Worm (Caenorhabditis elegans) whole organism, L2 larva: ENCODE results near the gene srx-48.

Experiments
- F13H6.1 ChIP-seq: sonication (generic microtip); optimal IDR thresholded peaks from 2 replicates; lab custom pipeline; 2016; ENCODE audit warnings: missing genetic modification characterization, missing compliant biosample characterization
- ZK546.5 ChIP-seq: sonication (generic microtip); optimal IDR thresholded peaks from 2 replicates; lab custom pipeline; 2017; ENCODE audit warnings: missing biosample characterization, missing genetic modification characterization
- lin-11 ChIP-seq: fragments of 150-350 bp; sonication (generic microtip); optimal IDR thresholded peaks from 2 replicates; lab custom pipeline; 2014; ENCODE audit warnings: missing biosample characterization, missing genetic modification characterization, inconsistent platforms, mixed read lengths
- lin-39 ChIP-seq: fragments of 150-350 bp; optimal IDR thresholded peaks from 2 replicates; lab custom pipeline; 2014; ENCODE audit warnings: missing biosample characterization, missing genetic modification reagents, missing genetic modification characterization
- mab-5 ChIP-seq: fragments of 150-350 bp; optimal IDR thresholded peaks from 2 replicates; lab custom pipeline; 2014; ENCODE audit warnings: missing biosample characterization, missing genetic modification characterization
- mdl-1 ChIP-seq, 2 experiments: fragments of 150-350 bp in 1 of 2; sonication (generic microtip) in 1 of 2; optimal IDR thresholded peaks; 2 replicates each; lab custom pipeline; 2017; ENCODE audit warnings: missing biosample characterization in 2 of 2, missing genetic modification characterization in 2 of 2
- nhr-12 ChIP-seq: fragments of 150-350 bp; optimal IDR thresholded peaks from 2 replicates; lab custom pipeline; 2014; ENCODE audit warnings: missing biosample characterization, missing genetic modification characterization
- nhr-77 ChIP-seq: fragments of 150-350 bp; optimal IDR thresholded peaks from 2 replicates; lab custom pipeline; 2014; ENCODE audit warnings: missing biosample characterization, missing genetic modification characterization
- unc-55 ChIP-seq: fragments of 150-350 bp; sonication (generic microtip); optimal IDR thresholded peaks from 3 replicates; lab custom pipeline; 2014; ENCODE audit warnings: missing biosample characterization, missing genetic modification reagents, missing genetic modification characterization

DNA sequence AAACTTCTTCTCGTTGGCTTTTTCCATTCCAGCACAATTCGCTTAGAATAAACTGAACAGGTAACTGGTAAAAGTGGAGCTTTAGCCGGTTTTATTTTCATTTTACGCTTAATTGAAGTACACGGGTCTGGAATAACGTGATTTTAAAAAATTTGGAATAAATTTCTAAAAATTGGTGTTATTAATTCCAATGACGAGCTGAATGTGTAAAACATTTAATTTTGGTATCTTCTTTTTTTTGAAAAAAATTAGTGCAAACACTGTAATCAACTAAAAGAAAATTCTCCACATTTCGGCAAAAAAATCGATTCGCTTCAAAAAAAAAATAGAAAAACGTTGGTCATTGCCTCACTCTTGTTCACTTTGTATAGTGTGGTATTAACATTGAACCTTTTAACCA is 31.3 kb downstream of the srx-48 start, which contains the start of gene T10H4.4:
- TF ChIP-seq nhr-12 (no peak), mdl-1 (tag; optimal IDR thresholded peaks at IDR 0.05; lab: Kevin White, UChicago) (no peak), lin-11 (tag; lab: Kevin White, UChicago) (no peak), mab-5 (tag; lab: Kevin White, UChicago) (no peak), F13H6.1 (tag; lab: Kevin White, UChicago) (no peak), nhr-77 (tag; lab: Kevin White, UChicago) (no peak), unc-55 (GFP tag; lab: Kevin White, UChicago) (no peak), ZK546.5 (tag; lab: Kevin White, UChicago) (no peak), lin-39 (tag; lab: Kevin White, UChicago) (no peak)
